Fruit fly (Drosophila melanogaster) Kc167 (cell line): ENCODE data around the gene HIP-R.

ENCODE experiments used
- Myc ChIP-seq: fragments of >200 bp; optimal IDR thresholded peaks from 2 replicates; lab custom pipeline; 2017; ENCODE audit warnings: missing external identifiers
- Sin3A ChIP-seq: fragments of >200 bp; optimal IDR thresholded peaks from 2 replicates; lab custom pipeline; 2018; ENCODE audit warnings: missing external identifiers
- h ChIP-seq: fragments of >200 bp; optimal IDR thresholded peaks from 3 replicates; lab custom pipeline; 2018; ENCODE audit warnings: missing external identifiers
- insv ChIP-seq: fragments of >200 bp; optimal IDR thresholded peaks from 3 replicates; lab custom pipeline; 2018; ENCODE audit warnings: missing external identifiers
- psq ChIP-seq: fragments of >200 bp; optimal IDR thresholded peaks from 2 replicates; lab custom pipeline; 2017; ENCODE audit warnings: missing external identifiers
- ttk ChIP-seq: sonication (Bioruptor generic); optimal IDR thresholded peaks from 2 replicates; lab custom pipeline; 2017; ENCODE audit warnings: missing external identifiers

HIP-R gene

DNA sequence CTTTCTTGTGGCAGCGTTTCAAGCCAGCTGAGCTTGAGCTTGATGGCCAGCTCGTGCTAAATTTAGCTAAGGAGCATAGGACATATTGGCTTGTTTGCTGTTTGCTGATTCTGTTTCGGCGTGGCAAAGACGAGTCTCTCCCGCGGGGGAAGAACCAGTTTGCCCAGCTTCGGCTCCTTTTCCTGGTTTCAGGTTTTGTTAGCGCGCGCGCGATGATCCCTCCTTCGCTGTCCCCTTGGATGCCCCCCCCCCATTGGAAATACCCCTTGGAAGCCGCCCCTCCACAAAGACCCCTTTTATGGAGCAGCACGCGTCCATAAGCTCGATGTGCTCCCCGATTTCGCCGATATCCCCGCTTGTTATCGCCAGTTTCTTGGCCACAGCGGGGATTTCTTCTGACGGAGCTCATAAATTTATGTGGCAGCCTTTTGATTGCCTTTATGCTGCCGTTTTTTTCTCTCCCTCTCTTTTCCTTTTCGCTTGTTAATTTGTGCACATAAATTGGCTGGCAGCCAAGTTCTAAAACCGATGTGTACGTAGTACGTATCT lies 43.4 kb downstream of the HIP-R start:
- no peak for TF ChIP-seq h (lab: Kevin White, UChicago)
- no peak for TF ChIP-seq ttk (lab: Kevin White, UChicago)
- TF ChIP-seq psq (lab: Kevin White, UChicago), result no peak
- TF ChIP-seq Sin3A (lab: Kevin White, UChicago), result no peak
- TF ChIP-seq insv, result no peak
- TF ChIP-seq Myc (lab: Kevin White, UChicago), result no peak

dm6 chrX:3834955-3835763 lies 45.4 kb downstream of the HIP-R start:
- TF ChIP-seq psq (lab: Kevin White, UChicago) (no peak), insv (no peak), Myc (lab: Kevin White, UChicago) (no peak), ttk (lab: Kevin White, UChicago) (no peak), Sin3A (lab: Kevin White, UChicago) (no peak), h (lab: Kevin White, UChicago) (no peak)

DNA sequence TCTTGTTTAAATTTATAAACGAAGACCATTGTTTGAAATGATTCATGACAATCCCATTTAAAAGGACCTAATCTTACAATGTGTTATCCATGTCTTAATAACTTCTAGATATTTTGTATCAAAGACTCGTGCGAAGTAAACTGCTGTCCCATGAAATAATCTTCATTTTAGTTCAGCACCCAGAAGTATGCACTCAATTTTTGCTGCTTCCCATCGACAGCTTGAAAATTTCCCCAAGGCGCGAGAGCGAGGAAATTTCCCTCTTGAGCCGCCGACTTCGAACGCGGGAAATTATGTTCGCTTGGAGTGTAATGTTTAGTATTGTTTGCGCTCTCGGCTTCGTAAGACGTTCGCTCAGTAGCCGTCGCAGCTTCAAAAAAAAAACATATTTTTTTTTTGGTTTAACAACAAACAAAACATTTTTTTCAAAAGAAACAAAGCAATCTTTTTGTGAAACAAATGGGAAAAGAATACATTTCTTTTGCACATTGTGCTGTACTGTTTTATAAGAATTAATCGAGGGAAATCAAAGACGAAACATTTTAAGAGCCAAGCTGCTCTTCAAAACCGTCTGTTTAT lies 46.1 kb downstream of the HIP-R start:
- TF ChIP-seq ttk (lab: Kevin White, UChicago), result no peak
- no peak for TF ChIP-seq psq (lab: Kevin White, UChicago)
- TF ChIP-seq Sin3A (lab: Kevin White, UChicago), result no peak
- TF ChIP-seq insv, result no peak
- TF ChIP-seq h (lab: Kevin White, UChicago), result no peak
- TF ChIP-seq Myc (lab: Kevin White, UChicago), result no peak

DNA sequence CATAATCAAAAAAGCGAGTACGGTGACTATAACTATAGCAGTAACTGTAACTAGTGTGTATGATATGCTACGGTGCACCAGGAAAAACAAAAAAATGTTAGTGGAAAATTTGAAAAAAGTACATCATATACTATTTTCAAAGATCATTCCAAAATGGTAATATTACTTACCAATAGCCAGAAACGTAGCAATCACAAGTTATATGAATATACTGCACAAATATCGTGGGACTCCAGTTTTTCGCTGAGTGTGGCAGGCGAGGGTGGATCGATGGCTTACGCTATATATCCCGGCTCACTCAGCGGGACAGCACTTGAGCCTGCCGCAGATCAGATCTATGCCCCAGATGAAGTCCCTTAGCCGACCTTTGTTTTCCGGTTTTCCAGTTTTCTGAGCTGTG lies 47.9 kb downstream of the HIP-R start:
- TF ChIP-seq Sin3A (lab: Kevin White, UChicago), result no peak
- TF ChIP-seq h (lab: Kevin White, UChicago), result no peak
- no peak for TF ChIP-seq psq (lab: Kevin White, UChicago)
- TF ChIP-seq Myc (lab: Kevin White, UChicago), result no peak
- TF ChIP-seq insv, result no peak
- TF ChIP-seq ttk (lab: Kevin White, UChicago), result no peak

DNA sequence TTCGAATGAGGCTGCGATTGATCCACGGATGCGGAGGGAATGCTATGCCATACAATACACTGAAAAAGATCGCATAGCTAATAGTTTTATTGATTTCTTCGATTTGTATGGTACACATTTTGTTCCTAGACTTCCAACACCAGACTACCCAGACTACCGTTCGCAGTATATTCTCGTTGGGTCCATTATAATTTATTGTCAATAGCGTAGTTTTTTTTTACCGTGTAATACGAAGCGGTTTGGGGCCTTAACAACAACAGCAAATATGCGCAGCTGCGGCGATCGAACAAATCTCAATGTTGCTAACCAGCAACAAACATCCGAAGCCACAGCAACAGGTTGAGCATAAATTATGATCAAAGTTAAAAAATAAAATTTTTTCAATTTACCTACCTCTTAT lies 48.9 kb downstream of the HIP-R start:
- no peak for TF ChIP-seq Sin3A (lab: Kevin White, UChicago)
- TF ChIP-seq Myc (lab: Kevin White, UChicago), result no peak
- TF ChIP-seq h (lab: Kevin White, UChicago), result no peak
- no peak for TF ChIP-seq ttk (lab: Kevin White, UChicago)
- TF ChIP-seq insv, result no peak
- no peak for TF ChIP-seq psq (lab: Kevin White, UChicago)

dm6 chrX:3840962-3841361 lies 51.2 kb downstream of the HIP-R start:
- TF ChIP-seq insv, result no peak
- TF ChIP-seq h (lab: Kevin White, UChicago), result no peak
